Worm (Caenorhabditis elegans): ENCODE data around the gene kvs-2.

Gene kvs-2

ce11 chrV:10681117-10681959, 45.5 kb downstream of the kvs-2 start (continued):
- TF ChIP-seq ztf-25 (GFP tag; IDR thresholded peaks at IDR 0.05) (no peak), hlh-12 (tag; optimal IDR thresholded peaks at IDR 0.05) (no peak), lin-40 (tag; optimal IDR thresholded peaks at IDR 0.05) (no peak), lin-35 (GFP tag; optimal IDR thresholded peaks at IDR 0.05) (no peak), let-526 (GFP tag; IDR thresholded peaks at IDR 0.05) (0 out of 2 replicates have a peak, but pooled peaks have one; percentile 17), zim-3 (tag; optimal IDR thresholded peaks at IDR 0.05) (no peak), madf-6 (GFP tag; IDR thresholded peaks at IDR 0.05) (no peak; the same call in 1 of the 2 replicates), dpff-1 (tag; optimal IDR thresholded peaks at IDR 0.05) (no peak), Y79H2A.3 (GFP tag; conservative IDR thresholded peaks at IDR 0.05) (no peak), somi-1 (GFP tag; optimal IDR thresholded peaks at IDR 0.05) (peak; percentile 29), T07F8.4 (tag; optimal IDR thresholded peaks at IDR 0.05) (no peak), sptf-2 (GFP tag; optimal IDR thresholded peaks at IDR 0.05) (no peak), gei-17 (GFP tag; optimal IDR thresholded peaks at IDR 0.05) (no peak), athp-1 (tag; optimal IDR thresholded peaks at IDR 0.05) (no peak), pbrm-1 (GFP tag; IDR thresholded peaks at IDR 0.05) (no peak), nhr-27 (tag; optimal IDR thresholded peaks at IDR 0.05) (no peak), let-607 (tag; optimal IDR thresholded peaks at IDR 0.05) (no peak), snpc-1.1 (tag; optimal IDR thresholded peaks at IDR 0.05; ENCODE audit: insufficient read depth) (no peak), F57A8.1 (GFP tag; optimal IDR thresholded peaks at IDR 0.05) (peak; percentile 18), K11D2.4 (GFP tag; IDR thresholded peaks at IDR 0.05) (no peak), F49E8.2 (tag; optimal IDR thresholded peaks at IDR 0.05; ENCODE audit: insufficient read depth) (no peak), ztf-18 (tag; optimal IDR thresholded peaks at IDR 0.05) (no peak), dox-1 (GFP tag; IDR thresholded peaks at IDR 0.05) (peak; percentile 53), repo-1 (tag; optimal IDR thresholded peaks at IDR 0.05) (no peak), pha-4 (tag; optimal IDR thresholded peaks at IDR 0.05) (no peak), madf-10 (tag; optimal IDR thresholded peaks at IDR 0.05) (no peak), K12H6.12 (tag; optimal IDR thresholded peaks at IDR 0.05) (no peak), Y95B8A.8 (GFP tag; IDR thresholded peaks at IDR 0.05) (no peak), ceh-100 (GFP tag; IDR thresholded peaks at IDR 0.05) (no peak), rec-8 (tag; optimal IDR thresholded peaks at IDR 0.05) (no peak), chd-7 (tag; optimal IDR thresholded peaks at IDR 0.05) (peak; percentile 27), atf-7 (tag; optimal IDR thresholded peaks at IDR 0.05) (no peak), B0336.3 (GFP tag; IDR thresholded peaks at IDR 0.05) (peak; percentile 79; the same call in 1 of the 2 replicates), C06A6.2 (GFP tag; conservative IDR thresholded peaks at IDR 0.05) (no peak), ceh-58 (GFP tag; IDR thresholded peaks at IDR 0.05) (no peak), xnd-1 (tag; optimal IDR thresholded peaks at IDR 0.05) (no peak), hmg-20 (GFP tag; IDR thresholded peaks at IDR 0.05) (no peak), efl-1 (GFP tag; optimal IDR thresholded peaks at IDR 0.05) (no peak), C17E4.6 (GFP tag; IDR thresholded peaks at IDR 0.05) (no peak), snpc-3.4 (tag; optimal IDR thresholded peaks at IDR 0.05) (no peak), mes-4 (tag; optimal IDR thresholded peaks at IDR 0.05) (no peak), nhr-90 (tag; optimal IDR thresholded peaks at IDR 0.05) (no peak), fkh-3 (tag; optimal IDR thresholded peaks at IDR 0.05) (no peak), nfya-2 (GFP tag; IDR thresholded peaks at IDR 0.05) (no peak), ccch-3 (GFP tag; optimal IDR thresholded peaks at IDR 0.05) (no peak), egl-44 (GFP tag; IDR thresholded peaks at IDR 0.05) (no peak)
